Fruit fly (Drosophila melanogaster) whole organism, embryonic: ENCODE results near the gene PolD3.
A peak's percentile ranks its signal among the peaks of the same experiment; 100 is the strongest.

Experiments
- Atf3 ChIP-seq: fragments of 200-800 bp; sonication (Bioruptor generic); optimal IDR thresholded peaks from 3 replicates; lab custom pipeline; 2016; ENCODE audit warnings: missing biosample characterization, missing genetic modification characterization
- CG1024 ChIP-seq: fragments of 200-800 bp; sonication (Bioruptor generic); IDR thresholded peaks from 2 replicates; pipeline ENCODE4 v1.3.6; 2022; ENCODE audit warnings: missing biosample characterization, missing genetic modification characterization
- CG12219 ChIP-seq: fragments of 200-800 bp; sonication (Bioruptor generic); optimal IDR thresholded peaks from 3 replicates; lab custom pipeline; 2018; ENCODE audit warnings: missing biosample characterization, mild to moderate bottlenecking, missing genetic modification characterization
- CG12299 ChIP-seq: fragments of 200-800 bp; sonication (Bioruptor generic); optimal IDR thresholded peaks from 2 replicates; lab custom pipeline; 2018; ENCODE audit warnings: missing biosample characterization, mild to moderate bottlenecking, missing genetic modification characterization
- CG13296 ChIP-seq: fragments of 200-800 bp; sonication (Bioruptor generic); optimal IDR thresholded peaks from 3 replicates; lab custom pipeline; 2018; ENCODE audit warnings: missing biosample characterization, mild to moderate bottlenecking, missing genetic modification characterization
- CG14014 ChIP-seq: fragments of 200-800 bp; sonication (Bioruptor generic); IDR thresholded peaks from 2 replicates; pipeline ENCODE4 v1.3.6; 2022; ENCODE audit warnings: missing biosample characterization, missing genetic modification characterization
- CG1602 ChIP-seq: fragments of 200-800 bp; sonication (Bioruptor generic); optimal IDR thresholded peaks from 3 replicates; lab custom pipeline; 2016; ENCODE audit warnings: missing biosample characterization, missing genetic modification characterization
- CG17186 ChIP-seq: fragments of 200-800 bp; sonication (Bioruptor generic); optimal IDR thresholded peaks from 3 replicates; lab custom pipeline; 2017; ENCODE audit warnings: missing biosample characterization, missing genetic modification reagents, missing genetic modification characterization
- CG17385 ChIP-seq: fragments of 200-800 bp; sonication (Bioruptor generic); optimal IDR thresholded peaks from 3 replicates; lab custom pipeline; 2018; ENCODE audit warnings: missing biosample characterization, mild to moderate bottlenecking, missing genetic modification characterization
- CG17912 ChIP-seq: fragments of 200-800 bp; sonication (Bioruptor generic); optimal IDR thresholded peaks from 2 replicates; lab custom pipeline; 2018; ENCODE audit warnings: missing biosample characterization, mild to moderate bottlenecking, missing genetic modification characterization
- CG18599 ChIP-seq: fragments of 200-800 bp; sonication (Bioruptor generic); optimal IDR thresholded peaks from 3 replicates; lab custom pipeline; 2017; ENCODE audit warnings: missing biosample characterization, missing genetic modification characterization, mild to moderate bottlenecking, moderate library complexity, missing genetic modification reagents
- CG30020 ChIP-seq: fragments of 200-800 bp; optimal IDR thresholded peaks from 2 replicates; lab custom pipeline; 2019; ENCODE audit warnings: missing biosample characterization, mild to moderate bottlenecking, missing genetic modification characterization, moderate library complexity
- CG3726 ChIP-seq: fragments of 200-800 bp; sonication (Bioruptor generic); IDR thresholded peaks from 3 replicates; pipeline ENCODE4, ENCODE4 v1.3.6; 2022; ENCODE audit warnings: missing biosample characterization, missing genetic modification characterization
- CG43689 ChIP-seq: fragments of 200-800 bp; sonication (Bioruptor generic); IDR thresholded peaks from 2 replicates; pipeline ENCODE4 v1.3.6; 2022; ENCODE audit warnings: missing biosample characterization, missing genetic modification characterization
- CG7372 ChIP-seq: fragments of 200-800 bp; sonication (Bioruptor generic); IDR thresholded peaks from 2 replicates; pipeline ENCODE4 v1.3.6; 2022; ENCODE audit warnings: missing biosample characterization, missing genetic modification characterization
- CG8388 ChIP-seq: fragments of 200-800 bp; sonication (Bioruptor generic); optimal IDR thresholded peaks from 2 replicates; lab custom pipeline; 2019; ENCODE audit warnings: missing biosample characterization, mild to moderate bottlenecking, missing genetic modification characterization, moderate library complexity
- CG9215 ChIP-seq: fragments of 200-800 bp; sonication (Bioruptor generic); IDR thresholded peaks from 2 replicates; pipeline ENCODE4 v1.3.6; 2022; ENCODE audit warnings: missing biosample characterization, missing genetic modification characterization
- CTCF ChIP-seq: fragments of 200-800 bp; sonication (Bioruptor generic); optimal IDR thresholded peaks from 2 replicates; lab custom pipeline; 2017; ENCODE audit warnings: missing biosample characterization, mild to moderate bottlenecking, missing genetic modification characterization, moderate library complexity
- Dbx ChIP-seq: fragments of 200-800 bp; sonication (Bioruptor generic); IDR thresholded peaks from 3 replicates; pipeline ENCODE4 v1.3.6; 2022; ENCODE audit warnings: missing biosample characterization, missing genetic modification characterization
- Drgx ChIP-seq: fragments of 200-800 bp; sonication (Bioruptor generic); IDR thresholded peaks from 2 replicates; pipeline ENCODE4 v1.3.6; 2022; ENCODE audit warnings: missing biosample characterization, missing genetic modification characterization
- Ets97D ChIP-seq: fragments of 200-800 bp; sonication (Bioruptor generic); optimal IDR thresholded peaks from 3 replicates; lab custom pipeline; 2016; ENCODE audit warnings: missing biosample characterization, missing genetic modification characterization
- HLH4C ChIP-seq: fragments of 200-800 bp; sonication (Bioruptor generic); IDR thresholded peaks from 3 replicates; pipeline ENCODE4 v1.3.6; 2022; ENCODE audit warnings: missing biosample characterization, missing genetic modification characterization; ENCODE audit not compliant: partially characterized antibody
- HmgZ ChIP-seq: fragments of 200-800 bp; sonication (Bioruptor generic); optimal IDR thresholded peaks from 2 replicates; lab custom pipeline; 2018; ENCODE audit warnings: missing biosample characterization, mild to moderate bottlenecking, missing genetic modification characterization
- Mes4 ChIP-seq: fragments of 200-800 bp; sonication (Bioruptor generic); optimal IDR thresholded peaks from 2 replicates; lab custom pipeline; 2016; ENCODE audit warnings: missing biosample characterization, missing genetic modification characterization
- Opbp ChIP-seq: fragments of 200-800 bp; sonication (Bioruptor generic); IDR thresholded peaks from 3 replicates; pipeline ENCODE4 v1.3.6; 2022; ENCODE audit warnings: missing biosample characterization, missing genetic modification characterization; ENCODE audit not compliant: partially characterized antibody
- Optix ChIP-seq: fragments of 200-800 bp; sonication (Bioruptor generic); IDR thresholded peaks from 3 replicates; pipeline ENCODE4 v1.3.6; 2022; ENCODE audit warnings: missing biosample characterization, missing genetic modification characterization
- Pdp1 ChIP-seq, 2 experiments: fragments of 200-800 bp; sonication (Bioruptor generic); optimal IDR thresholded peaks; 3 replicates each; lab custom pipeline; 2016; ENCODE audit warnings: missing biosample characterization in 2 of 2, missing genetic modification characterization in 2 of 2, mild to moderate bottlenecking in 1 of 2, moderate library complexity in 1 of 2
- Sox100B ChIP-seq: fragments of 200-800 bp; sonication (Bioruptor generic); optimal IDR thresholded peaks from 3 replicates; lab custom pipeline; 2018; ENCODE audit warnings: missing biosample characterization, mild to moderate bottlenecking, missing genetic modification characterization
- Taf1 ChIP-seq: fragments of 200-800 bp; sonication (Bioruptor generic); IDR thresholded peaks from 2 replicates; pipeline ENCODE4 v1.3.6; 2022; ENCODE audit warnings: missing biosample characterization, missing genetic modification characterization
- Tbp ChIP-seq: fragments of >200 bp; optimal IDR thresholded peaks from 2 replicates; lab custom pipeline; 2018; ENCODE audit warnings: missing biosample characterization, missing genetic modification characterization
- YL-1 ChIP-seq: fragments of 200-800 bp; sonication (Bioruptor generic); optimal IDR thresholded peaks from 3 replicates; lab custom pipeline; 2017; ENCODE audit warnings: missing biosample characterization, mild to moderate bottlenecking, missing genetic modification characterization
- ase ChIP-seq: fragments of 200-800 bp; sonication (Bioruptor generic); IDR thresholded peaks from 3 replicates; pipeline ENCODE4 v1.3.6; 2022; ENCODE audit warnings: missing biosample characterization, missing genetic modification characterization
- bigmax ChIP-seq: fragments of 200-800 bp; sonication (Bioruptor generic); optimal IDR thresholded peaks from 2 replicates; lab custom pipeline; 2018; ENCODE audit warnings: missing biosample characterization, mild to moderate bottlenecking, missing genetic modification characterization
- cato ChIP-seq: fragments of 200-800 bp; sonication (Bioruptor generic); optimal IDR thresholded peaks from 2 replicates; lab custom pipeline; 2016; ENCODE audit warnings: missing biosample characterization, missing genetic modification characterization, borderline replicate concordance
- chm ChIP-seq: fragments of 200-800 bp; sonication (Bioruptor generic); IDR thresholded peaks from 2 replicates; pipeline ENCODE4 v1.3.6; 2022; ENCODE audit warnings: missing biosample characterization, missing genetic modification characterization
- croc ChIP-seq: fragments of 200-800 bp; sonication (Bioruptor generic); conservative IDR thresholded peaks from 3 replicates; pipeline ENCODE4 v1.3.6; 2022; ENCODE audit warnings: missing biosample characterization, missing genetic modification characterization
- crp ChIP-seq, 2 experiments: fragments of 200-800 bp; sonication (Bioruptor generic); optimal IDR thresholded peaks; 2 replicates in 1 of 2; 3 replicates in 1 of 2; lab custom pipeline; 2017; ENCODE audit warnings: missing biosample characterization in 2 of 2, missing genetic modification characterization in 2 of 2, mild to moderate bottlenecking in 1 of 2, moderate library complexity in 1 of 2
- danr ChIP-seq: fragments of 200-800 bp; sonication (Bioruptor generic); IDR thresholded peaks from 2 replicates; pipeline ENCODE4 v1.3.6; 2022; ENCODE audit warnings: missing biosample characterization, missing genetic modification characterization
- disco-r ChIP-seq: fragments of 200-800 bp; sonication (Bioruptor generic); optimal IDR thresholded peaks from 2 replicates; lab custom pipeline; 2016; ENCODE audit warnings: missing biosample characterization, missing genetic modification characterization
- dmrt99B ChIP-seq: fragments of 200-800 bp; sonication (Bioruptor generic); optimal IDR thresholded peaks from 2 replicates; lab custom pipeline; 2018; ENCODE audit warnings: missing biosample characterization, mild to moderate bottlenecking, missing genetic modification characterization, moderate library complexity
- fd64A ChIP-seq: fragments of 200-800 bp; sonication (Bioruptor generic); optimal IDR thresholded peaks from 3 replicates; lab custom pipeline; 2018; ENCODE audit warnings: missing biosample characterization, mild to moderate bottlenecking, missing genetic modification characterization
- fd96Cb ChIP-seq: fragments of 200-800 bp; sonication (Bioruptor generic); optimal IDR thresholded peaks from 2 replicates; lab custom pipeline; 2018; ENCODE audit warnings: missing biosample characterization, mild to moderate bottlenecking, missing genetic modification characterization, moderate library complexity
- gcm ChIP-seq: fragments of 200-800 bp; sonication (Bioruptor generic); optimal IDR thresholded peaks from 2 replicates; lab custom pipeline; 2019; ENCODE audit warnings: missing biosample characterization, mild to moderate bottlenecking, missing genetic modification characterization, moderate library complexity
- grau ChIP-seq: fragments of 200-800 bp; optimal IDR thresholded peaks from 3 replicates; lab custom pipeline; 2019; ENCODE audit warnings: missing biosample characterization, mild to moderate bottlenecking, missing genetic modification characterization, moderate library complexity
- hkb ChIP-seq, 2 experiments: fragments of 200-800 bp in 1 of 2; fragments of >200 bp in 1 of 2; sonication (Bioruptor generic) in 1 of 2; IDR thresholded peaks in 1 of 2; optimal IDR thresholded peaks in 1 of 2; 2 replicates each; pipeline versions ENCODE4 v1.3.6 to Lab custom; 2017 to 2022; ENCODE audit warnings: missing biosample characterization in 1 of 2, missing genetic modification characterization in 1 of 2
- jumu ChIP-seq: fragments of 200-800 bp; sonication (Bioruptor generic); optimal IDR thresholded peaks from 3 replicates; lab custom pipeline; 2016; ENCODE audit warnings: missing biosample characterization, missing genetic modification characterization
- kay ChIP-seq: fragments of 200-800 bp; sonication (Bioruptor generic); optimal IDR thresholded peaks from 2 replicates; lab custom pipeline; 2016; ENCODE audit warnings: missing biosample characterization, missing genetic modification characterization
- lbe ChIP-seq: fragments of 200-800 bp; sonication (Bioruptor generic); optimal IDR thresholded peaks from 2 replicates; lab custom pipeline; 2016; ENCODE audit warnings: missing biosample characterization, mild to moderate bottlenecking, missing genetic modification characterization
- luna ChIP-seq: fragments of 200-800 bp; sonication (Bioruptor generic); optimal IDR thresholded peaks from 2 replicates; lab custom pipeline; 2016; ENCODE audit warnings: missing biosample characterization, missing genetic modification characterization
- sim ChIP-seq: fragments of 200-800 bp; sonication (Bioruptor generic); IDR thresholded peaks from 2 replicates; pipeline ENCODE4 v1.3.6; 2022; ENCODE audit warnings: missing biosample characterization, missing genetic modification characterization
- sob ChIP-seq: fragments of 200-800 bp; sonication (Bioruptor generic); IDR thresholded peaks from 2 replicates; pipeline ENCODE4 v1.3.6; 2022; ENCODE audit warnings: missing biosample characterization, missing genetic modification characterization

Gene PolD3

DNA sequence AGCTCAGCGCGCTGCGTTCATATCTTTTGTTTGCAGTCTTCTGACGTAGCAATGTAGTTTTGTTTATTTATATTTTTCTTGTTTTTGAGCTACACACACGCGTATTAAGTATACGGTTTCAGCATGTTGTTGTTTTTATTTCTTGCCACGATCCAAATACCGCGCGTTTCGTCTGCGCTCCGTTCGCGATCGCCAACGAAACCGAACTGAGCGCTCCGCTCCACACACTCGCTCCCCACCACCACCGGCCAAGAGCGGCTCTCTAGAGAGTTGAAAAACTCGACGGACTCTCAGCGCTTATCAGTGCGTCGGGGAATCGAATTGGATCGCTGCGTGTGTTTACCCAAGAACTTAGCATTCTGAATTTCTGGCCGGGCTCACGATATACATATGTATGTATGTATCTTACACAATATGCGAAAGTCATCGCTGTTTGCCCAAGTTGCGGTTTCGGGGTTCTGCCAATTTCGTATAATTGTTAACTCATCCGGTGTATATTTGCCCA lies 8.4 kb upstream of the PolD3 start, which contains the start of gene yuri (continued):
- no peak for TF ChIP-seq danr (GFP tag; lab: Robert Waterston, UW)
- peak; percentile 67 for TF ChIP-seq CG7372 (GFP tag; lab: Robert Waterston, UW)
- TF ChIP-seq lbe (GFP tag; lab: Kevin White, UChicago), result peak; percentile 76
- TF ChIP-seq Dbx, result peak; percentile 68; the same call in 2 of the 3 replicates
- peak; percentile 57 for TF ChIP-seq HmgZ (tag; lab: Kevin White, UChicago)
- TF ChIP-seq Mes4, result no peak
- TF ChIP-seq Ets97D (GFP tag; lab: Kevin White, UChicago), result peak; percentile 11
- TF ChIP-seq CG9215 (GFP tag; lab: Robert Waterston, UW), result no peak
- peak; percentile 63 for TF ChIP-seq CG13296 (GFP tag; lab: Kevin White, UChicago)
- TF ChIP-seq Taf1 (GFP tag; lab: Robert Waterston, UW), result no peak
- peak; percentile 72 for TF ChIP-seq Drgx (GFP tag; lab: Robert Waterston, UW)
- TF ChIP-seq CG14014 (GFP tag; lab: Robert Waterston, UW), result peak; percentile 51; the same call in 1 of the 2 replicates
- no peak for TF ChIP-seq CG1602
- no peak for TF ChIP-seq fd96Cb (tag; lab: Kevin White, UChicago)
- TF ChIP-seq chm, result peak; percentile 85
- peak; percentile 58; the same call in 2 of the 3 replicates for TF ChIP-seq Opbp
- no peak for TF ChIP-seq CTCF (GFP tag; lab: Kevin White, UChicago)
- no peak for TF ChIP-seq CG12299 (tag; lab: Kevin White, UChicago)
- peak; percentile 55 for TF ChIP-seq fd64A
- TF ChIP-seq CG3726 (GFP tag; lab: Robert Waterston, UW), result no peak; the same call in 2 of the 3 replicates
- TF ChIP-seq bigmax (GFP tag; lab: Kevin White, UChicago), result peak; percentile 1
- TF ChIP-seq Tbp (GFP tag; lab: Kevin White, UChicago), result no peak
- no peak; the same call in 1 of the 2 replicates for TF ChIP-seq CG1024 (GFP tag; lab: Robert Waterston, UW)
- TF ChIP-seq CG12219 (GFP tag; lab: Kevin White, UChicago), result peak; percentile 27
- no peak for TF ChIP-seq crp (GFP tag; optimal IDR thresholded peaks at IDR 0.05; lab: Kevin White, UChicago)
- peak; percentile 77; the same call in 1 of the 2 replicates for TF ChIP-seq sob (GFP tag; lab: Robert Waterston, UW)
- no peak for TF ChIP-seq grau
- no peak for TF ChIP-seq CG43689 (GFP tag; lab: Robert Waterston, UW)
- TF ChIP-seq CG17186 (GFP tag; lab: Kevin White, UChicago), result no peak
- TF ChIP-seq dmrt99B (tag; lab: Kevin White, UChicago), result no peak
- TF ChIP-seq sim, result no peak
- TF ChIP-seq Atf3 (GFP tag; lab: Kevin White, UChicago), result no peak
- no peak for TF ChIP-seq kay (GFP tag; lab: Kevin White, UChicago)
- no peak for TF ChIP-seq luna (GFP tag; lab: Kevin White, UChicago)
- no peak for TF ChIP-seq disco-r (GFP tag; lab: Kevin White, UChicago)
- TF ChIP-seq ase, result no peak
- TF ChIP-seq CG17912 (GFP tag; lab: Kevin White, UChicago), result peak; percentile 18
- TF ChIP-seq CG17385 (GFP tag; lab: Kevin White, UChicago), result peak; percentile 57
- no peak for TF ChIP-seq CG8388
- no peak for TF ChIP-seq croc (GFP tag; lab: Robert Waterston, UW)
- no peak for TF ChIP-seq CG30020
- TF ChIP-seq YL-1, result peak; percentile 18
- no peak for TF ChIP-seq hkb (optimal IDR thresholded peaks at IDR 0.05; lab: Kevin White, UChicago)
- TF ChIP-seq hkb (GFP tag; IDR thresholded peaks at IDR 0.05; lab: Robert Waterston, UW), result peak; percentile 67
- no peak for TF ChIP-seq cato (GFP tag; lab: Kevin White, UChicago)
- TF ChIP-seq Optix (GFP tag; lab: Robert Waterston, UW), result no peak
- peak; percentile 36; the same call in 1 of the 3 replicates for TF ChIP-seq HLH4C (GFP tag; lab: Robert Waterston, UW)
- no peak for TF ChIP-seq jumu (GFP tag; lab: Kevin White, UChicago)
- TF ChIP-seq Sox100B (GFP tag; lab: Kevin White, UChicago), result no peak
- peak in 1 of 2 experiments; percentile 89 for TF ChIP-seq Pdp1 (GFP tag; optimal IDR thresholded peaks at IDR 0.05; lab: Kevin White, UChicago)
- peak; percentile 57 for TF ChIP-seq CG18599 (GFP tag; lab: Kevin White, UChicago)
- TF ChIP-seq gcm (GFP tag; lab: Kevin White, UChicago), result peak; percentile 54
